Fruit fly (Drosophila melanogaster) Kc167 (cell line): Measurements from ENCODE around the gene CG18745.

ENCODE experiments used
- Myc ChIP-seq: fragments of >200 bp; optimal IDR thresholded peaks from 2 replicates; lab custom pipeline; 2017; ENCODE audit warnings: missing external identifiers
- psq ChIP-seq: fragments of >200 bp; optimal IDR thresholded peaks from 2 replicates; lab custom pipeline; 2017; ENCODE audit warnings: missing external identifiers

DNA sequence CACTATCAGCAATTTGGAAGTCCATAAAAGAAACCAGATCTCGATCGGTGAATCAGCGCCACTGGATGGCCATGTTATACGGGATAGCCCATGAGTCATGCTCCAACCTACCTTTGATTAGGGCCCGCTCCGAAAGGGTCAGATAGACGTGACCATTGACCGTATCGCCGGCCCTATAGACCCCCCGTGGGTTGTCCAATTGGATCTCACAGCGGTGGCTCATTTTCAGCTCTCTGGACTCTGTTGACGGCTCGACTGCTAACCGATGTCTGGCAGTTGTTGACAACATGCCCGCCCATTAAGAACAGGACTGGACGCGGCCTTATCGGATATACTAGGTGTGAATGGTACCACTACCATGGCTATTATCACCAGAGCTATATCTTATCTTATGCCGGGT is 12.6 kb upstream of the CG18745 start, which contains the start of gene CG18744:
- TF ChIP-seq Myc (lab: Kevin White, UChicago) (no peak), psq (lab: Kevin White, UChicago) (no peak)
